Fruit fly (Drosophila melanogaster): ENCODE measurements around the gene GNBP3.

Gene GNBP3

dm6 chr3L:8954648-8955033, at the start of gene GNBP3:
Gene GNBP3 (plus strand): TSS chr3L:8955021.
- TF ChIP-seq usp (GFP tag; optimal IDR thresholded peaks at IDR 0.05): no peak
- no peak for TF ChIP-seq pan (optimal IDR thresholded peaks at IDR 0.05)
- TF ChIP-seq Dll (optimal IDR thresholded peaks at IDR 0.05): no peak
- no peak for TF ChIP-seq EcR (GFP tag; optimal IDR thresholded peaks at IDR 0.05)
- no peak for TF ChIP-seq psq (optimal IDR thresholded peaks at IDR 0.05)
- no peak for TF ChIP-seq CG8478 (optimal IDR thresholded peaks at IDR 0.05)

- no peak for TF ChIP-seq psq (optimal IDR thresholded peaks at IDR 0.05)
- no peak for TF ChIP-seq EcR (GFP tag; optimal IDR thresholded peaks at IDR 0.05)
Observed at dm6 chr3L:8905100-8905499, 49.7 kb upstream of the GNBP3 start, which contains the start of gene TrpA1. Gene TrpA1 (minus strand): TSS chr3L:8905200.

dm6 chr3L:8912332-8912731, 42.5 kb upstream of the GNBP3 start, which contains the start of the genes Tsp66E and mfr:
Gene Tsp66E (plus strand): TSS chr3L:8912499.
Gene mfr (minus strand): TSS chr3L:8912671.
- TF ChIP-seq pan (optimal IDR thresholded peaks at IDR 0.05) (no peak), usp (GFP tag; optimal IDR thresholded peaks at IDR 0.05) (no peak), CG8478 (optimal IDR thresholded peaks at IDR 0.05) (no peak), Dll (optimal IDR thresholded peaks at IDR 0.05) (no peak), EcR (GFP tag; optimal IDR thresholded peaks at IDR 0.05) (no peak), psq (optimal IDR thresholded peaks at IDR 0.05) (no peak)

dm6 chr3L:8913537-8914108, 41.2 kb upstream of the GNBP3 start:
- TF ChIP-seq psq (optimal IDR thresholded peaks at IDR 0.05) (no peak), EcR (GFP tag; optimal IDR thresholded peaks at IDR 0.05) (no peak)

- TF ChIP-seq usp (GFP tag; optimal IDR thresholded peaks at IDR 0.05) (no peak), psq (optimal IDR thresholded peaks at IDR 0.05) (no peak), Dll (optimal IDR thresholded peaks at IDR 0.05) (no peak), CG8478 (optimal IDR thresholded peaks at IDR 0.05) (no peak), EcR (GFP tag; optimal IDR thresholded peaks at IDR 0.05) (no peak), pan (optimal IDR thresholded peaks at IDR 0.05) (no peak)
Observed at dm6 chr3L:8919678-8920077, 35.1 kb upstream of the GNBP3 start.

dm6 chr3L:8920710-8921109, 34.1 kb upstream of the GNBP3 start:
- TF ChIP-seq Dll (optimal IDR thresholded peaks at IDR 0.05) (no peak), psq (optimal IDR thresholded peaks at IDR 0.05) (no peak), EcR (GFP tag; optimal IDR thresholded peaks at IDR 0.05) (no peak), usp (GFP tag; optimal IDR thresholded peaks at IDR 0.05) (no peak), CG8478 (optimal IDR thresholded peaks at IDR 0.05) (no peak), pan (optimal IDR thresholded peaks at IDR 0.05) (no peak)

dm6 chr3L:8924417-8924913, 30.4 kb upstream of the GNBP3 start:
- TF ChIP-seq psq (optimal IDR thresholded peaks at IDR 0.05) (no peak), CG8478 (optimal IDR thresholded peaks at IDR 0.05) (no peak), Dll (optimal IDR thresholded peaks at IDR 0.05) (no peak), pan (optimal IDR thresholded peaks at IDR 0.05) (no peak), usp (GFP tag; optimal IDR thresholded peaks at IDR 0.05) (no peak), EcR (GFP tag; optimal IDR thresholded peaks at IDR 0.05) (no peak)

- TF ChIP-seq Dll (optimal IDR thresholded peaks at IDR 0.05) (no peak), usp (GFP tag; optimal IDR thresholded peaks at IDR 0.05) (no peak), psq (optimal IDR thresholded peaks at IDR 0.05) (no peak), EcR (GFP tag; optimal IDR thresholded peaks at IDR 0.05) (no peak), pan (optimal IDR thresholded peaks at IDR 0.05) (no peak), CG8478 (optimal IDR thresholded peaks at IDR 0.05) (no peak)
Observed at dm6 chr3L:8924999-8925398, 29.8 kb upstream of the GNBP3 start.

- no peak for TF ChIP-seq CG8478 (optimal IDR thresholded peaks at IDR 0.05)
- TF ChIP-seq usp (GFP tag; optimal IDR thresholded peaks at IDR 0.05): no peak
- no peak for TF ChIP-seq pan (optimal IDR thresholded peaks at IDR 0.05)
- TF ChIP-seq EcR (GFP tag; optimal IDR thresholded peaks at IDR 0.05): no peak
- no peak for TF ChIP-seq psq (optimal IDR thresholded peaks at IDR 0.05)
- TF ChIP-seq Dll (optimal IDR thresholded peaks at IDR 0.05): no peak
Observed at dm6 chr3L:8925679-8926078, 29.1 kb upstream of the GNBP3 start.

- no peak for TF ChIP-seq usp (GFP tag; optimal IDR thresholded peaks at IDR 0.05)
- no peak for TF ChIP-seq psq (optimal IDR thresholded peaks at IDR 0.05)
Observed at dm6 chr3L:8929527-8929926, 25.3 kb upstream of the GNBP3 start.

dm6 chr3L:8931916-8932315, 22.9 kb upstream of the GNBP3 start:
- TF ChIP-seq psq (optimal IDR thresholded peaks at IDR 0.05) (no peak), pan (optimal IDR thresholded peaks at IDR 0.05) (no peak), Dll (optimal IDR thresholded peaks at IDR 0.05) (no peak), CG8478 (optimal IDR thresholded peaks at IDR 0.05) (no peak), EcR (GFP tag; optimal IDR thresholded peaks at IDR 0.05) (no peak), usp (GFP tag; optimal IDR thresholded peaks at IDR 0.05) (no peak)

- no peak for TF ChIP-seq CG8478 (optimal IDR thresholded peaks at IDR 0.05)
- no peak for TF ChIP-seq psq (optimal IDR thresholded peaks at IDR 0.05)
- TF ChIP-seq usp (GFP tag; optimal IDR thresholded peaks at IDR 0.05): no peak
- TF ChIP-seq pan (optimal IDR thresholded peaks at IDR 0.05): no peak
- TF ChIP-seq EcR (GFP tag; optimal IDR thresholded peaks at IDR 0.05): no peak
- TF ChIP-seq Dll (optimal IDR thresholded peaks at IDR 0.05): no peak
Observed at dm6 chr3L:8939654-8940053, 15.2 kb upstream of the GNBP3 start.

dm6 chr3L:8947848-8948494, 6.8 kb upstream of the GNBP3 start:
- TF ChIP-seq usp (GFP tag; optimal IDR thresholded peaks at IDR 0.05) (no peak), Dll (optimal IDR thresholded peaks at IDR 0.05) (no peak), CG8478 (optimal IDR thresholded peaks at IDR 0.05) (no peak), pan (optimal IDR thresholded peaks at IDR 0.05) (no peak), EcR (GFP tag; optimal IDR thresholded peaks at IDR 0.05) (no peak), psq (optimal IDR thresholded peaks at IDR 0.05) (no peak)
